Worm (Caenorhabditis elegans) whole organism, midembryonic: ENCODE data around the gene H12C20.7.

Source experiments
- cog-1 ChIP-seq: sonication (generic microtip); optimal IDR thresholded peaks from 2 replicates; lab custom pipeline; 2016; ENCODE audit warnings: missing genetic modification characterization, missing compliant biosample characterization
- tab-1 ChIP-seq: fragments of 200-800 bp; sonication (Bioruptor generic); IDR thresholded peaks from 2 replicates; pipeline ENCODE4 v1.3.6; 2022; ENCODE audit warnings: missing genetic modification characterization, missing compliant biosample characterization

DNA sequence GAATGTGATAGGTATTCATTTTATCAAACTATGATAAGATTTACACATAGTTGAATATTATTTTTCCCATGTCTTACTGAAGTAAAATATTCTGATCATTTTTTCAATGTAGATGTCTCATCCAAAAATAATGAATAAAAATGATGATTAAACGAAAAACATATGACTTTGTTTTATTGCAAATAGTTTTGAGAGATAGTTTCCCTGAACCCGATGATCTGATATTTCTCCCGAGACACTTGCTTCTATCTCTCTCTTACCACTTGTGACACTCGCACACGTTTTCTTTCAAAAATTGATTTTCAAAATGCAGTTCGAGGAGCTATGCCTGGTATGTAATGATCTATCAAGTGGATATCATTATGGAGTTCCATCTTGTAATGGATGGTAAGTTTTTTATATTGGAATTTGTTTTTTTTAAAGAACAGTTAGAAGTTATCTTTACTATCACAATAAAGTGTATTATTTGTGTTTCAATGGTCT, 2.6 kb downstream of the H12C20.7 start, which contains the start of the genes nhr-101 and pms-2:
- TF ChIP-seq tab-1 (GFP tag; lab: Robert Waterston, UW) (no peak), cog-1 (no peak)
